Fruit fly (Drosophila melanogaster) whole organism, embryonic: Measurements from ENCODE around the gene CG15741.

Source experiments
- Adf1 ChIP-seq: fragments of 200-800 bp; sonication (Bioruptor generic); IDR thresholded peaks from 2 replicates; pipeline ENCODE4 v1.3.6; 2022; ENCODE audit warnings: missing biosample characterization, missing genetic modification characterization
- BEAF-32 ChIP-seq: fragments of 200-800 bp; sonication (Bioruptor generic); optimal IDR thresholded peaks from 3 replicates; lab custom pipeline; 2017; ENCODE audit warnings: missing biosample characterization, missing genetic modification characterization, mild to moderate bottlenecking, moderate library complexity, missing genetic modification reagents
- CG12659 ChIP-seq: fragments of 200-800 bp; sonication (Bioruptor generic); optimal IDR thresholded peaks from 3 replicates; lab custom pipeline; 2017; ENCODE audit warnings: mild to moderate bottlenecking, missing biosample characterization, missing genetic modification reagents, missing genetic modification characterization
- CG14860 ChIP-seq: fragments of 200-800 bp; sonication (Bioruptor generic); IDR thresholded peaks from 3 replicates; pipeline ENCODE4 v1.3.6; 2022; ENCODE audit warnings: missing biosample characterization, missing genetic modification characterization; ENCODE audit not compliant: partially characterized antibody
- CG17186 ChIP-seq: fragments of 200-800 bp; sonication (Bioruptor generic); optimal IDR thresholded peaks from 3 replicates; lab custom pipeline; 2017; ENCODE audit warnings: missing biosample characterization, missing genetic modification reagents, missing genetic modification characterization
- CG2129 ChIP-seq: fragments of 200-800 bp; sonication (Bioruptor generic); IDR thresholded peaks from 2 replicates; pipeline ENCODE4 v1.3.6; 2022; ENCODE audit warnings: missing biosample characterization, missing genetic modification characterization; ENCODE audit not compliant: partially characterized antibody
- CG2889 ChIP-seq: fragments of 200-800 bp; sonication (Bioruptor generic); IDR thresholded peaks from 3 replicates; pipeline ENCODE4 v1.3.6; 2022; ENCODE audit warnings: missing biosample characterization, missing genetic modification characterization
- CG34224 ChIP-seq: fragments of 200-800 bp; sonication (Bioruptor generic); IDR thresholded peaks from 3 replicates; pipeline ENCODE4 v1.3.6; 2022; ENCODE audit warnings: missing biosample characterization, missing genetic modification characterization; ENCODE audit not compliant: partially characterized antibody
- CG4328 ChIP-seq: fragments of 200-800 bp; sonication (Bioruptor generic); optimal IDR thresholded peaks from 3 replicates; lab custom pipeline; 2017; ENCODE audit warnings: missing biosample characterization, missing genetic modification reagents, missing genetic modification characterization
- CG7271 ChIP-seq: fragments of 200-800 bp; sonication (Bioruptor generic); optimal IDR thresholded peaks from 2 replicates; lab custom pipeline; 2018; ENCODE audit warnings: missing biosample characterization, mild to moderate bottlenecking, missing genetic modification characterization, moderate library complexity
- CG8290 ChIP-seq, 3 experiments: fragments of 200-800 bp; sonication (Bioruptor generic); optimal IDR thresholded peaks; 2 replicates each; lab custom pipeline; 2016 to 2019; ENCODE audit warnings: missing biosample characterization in 3 of 3, missing genetic modification characterization in 3 of 3, mild to moderate bottlenecking in 2 of 3, moderate library complexity in 1 of 3
- CG9437 ChIP-seq: fragments of 200-800 bp; sonication (Bioruptor generic); optimal IDR thresholded peaks from 2 replicates; lab custom pipeline; 2018; ENCODE audit warnings: missing biosample characterization, mild to moderate bottlenecking, missing genetic modification characterization
- E2f2 ChIP-seq: fragments of 200-800 bp; sonication (Bioruptor generic); IDR thresholded peaks from 2 replicates; pipeline ENCODE4 v1.3.6; 2022; ENCODE audit warnings: missing biosample characterization, missing genetic modification characterization
- Gug ChIP-seq: fragments of 200-800 bp; sonication (Bioruptor generic); IDR thresholded peaks from 4 replicates; pipeline ENCODE4 v1.3.6; 2022; ENCODE audit warnings: missing biosample characterization, missing genetic modification characterization
- H2.0 ChIP-seq: fragments of 200-800 bp; sonication (Bioruptor generic); IDR thresholded peaks from 2 replicates; pipeline ENCODE4 v1.3.6; 2022; ENCODE audit warnings: missing biosample characterization, missing genetic modification characterization
- HLH4C ChIP-seq: fragments of 200-800 bp; sonication (Bioruptor generic); IDR thresholded peaks from 3 replicates; pipeline ENCODE4 v1.3.6; 2022; ENCODE audit warnings: missing biosample characterization, missing genetic modification characterization; ENCODE audit not compliant: partially characterized antibody
- Hmx ChIP-seq: fragments of 200-800 bp; sonication (Bioruptor generic); optimal IDR thresholded peaks from 2 replicates; lab custom pipeline; 2016; ENCODE audit warnings: missing biosample characterization, missing genetic modification characterization
- Med ChIP-seq: fragments of 200-800 bp; sonication (Bioruptor generic); peaks from one replicate; lab custom pipeline; 2016; ENCODE audit warnings: missing biosample characterization, missing genetic modification characterization, mild to moderate bottlenecking, inconsistent platforms, moderate library complexity
- Myb ChIP-seq: fragments of 200-800 bp; sonication (Bioruptor generic); optimal IDR thresholded peaks from 2 replicates; lab custom pipeline; 2016; ENCODE audit warnings: missing biosample characterization, missing genetic modification characterization
- Oaz ChIP-seq: fragments of 200-800 bp; sonication (Bioruptor generic); IDR thresholded peaks from 2 replicates; pipeline ENCODE4 v1.3.6; 2022; ENCODE audit warnings: missing biosample characterization, missing genetic modification characterization
- Opbp ChIP-seq: fragments of 200-800 bp; sonication (Bioruptor generic); IDR thresholded peaks from 3 replicates; pipeline ENCODE4 v1.3.6; 2022; ENCODE audit warnings: missing biosample characterization, missing genetic modification characterization; ENCODE audit not compliant: partially characterized antibody
- Optix ChIP-seq: fragments of 200-800 bp; sonication (Bioruptor generic); IDR thresholded peaks from 3 replicates; pipeline ENCODE4 v1.3.6; 2022; ENCODE audit warnings: missing biosample characterization, missing genetic modification characterization
- Scr ChIP-seq: fragments of 200-800 bp; sonication (Bioruptor generic); IDR thresholded peaks from 2 replicates; pipeline ENCODE4 v1.3.6; 2022; ENCODE audit warnings: missing biosample characterization, missing genetic modification characterization; ENCODE audit not compliant: partially characterized antibody
- Sin3A ChIP-seq: fragments of >200 bp; optimal IDR thresholded peaks from 2 replicates; lab custom pipeline; 2018
- Sry-δ ChIP-seq: fragments of 200-800 bp; sonication (Bioruptor generic); optimal IDR thresholded peaks from 2 replicates; lab custom pipeline; 2016; ENCODE audit warnings: missing biosample characterization, missing genetic modification characterization
- ato ChIP-seq: fragments of 200-800 bp; sonication (Bioruptor generic); IDR thresholded peaks from 2 replicates; pipeline ENCODE4 v1.3.6; 2022; ENCODE audit warnings: missing biosample characterization, missing genetic modification characterization; ENCODE audit not compliant: partially characterized antibody
- cas ChIP-seq: fragments of 200-800 bp; sonication (Bioruptor generic); IDR thresholded peaks from 2 replicates; pipeline ENCODE4 v1.3.6; 2022; ENCODE audit warnings: missing biosample characterization, missing genetic modification characterization
- chinmo ChIP-seq: fragments of 200-800 bp; sonication (Bioruptor generic); IDR thresholded peaks from 4 replicates; pipeline ENCODE4 v1.3.6; 2022; ENCODE audit warnings: missing biosample characterization, missing genetic modification characterization; ENCODE audit not compliant: partially characterized antibody
- crp ChIP-seq, 2 experiments: fragments of 200-800 bp; sonication (Bioruptor generic); optimal IDR thresholded peaks; 2 replicates in 1 of 2; 3 replicates in 1 of 2; lab custom pipeline; 2017; ENCODE audit warnings: missing biosample characterization in 2 of 2, missing genetic modification characterization in 2 of 2, mild to moderate bottlenecking in 1 of 2, moderate library complexity in 1 of 2
- exex ChIP-seq: fragments of 200-800 bp; sonication (Bioruptor generic); optimal IDR thresholded peaks from 4 replicates; lab custom pipeline; 2018; ENCODE audit warnings: missing biosample characterization, mild to moderate bottlenecking, missing genetic modification characterization, moderate library complexity
- hb ChIP-seq: fragments of 200-800 bp; sonication (Bioruptor generic); IDR thresholded peaks from 3 replicates; pipeline ENCODE4 v1.3.6; 2022; ENCODE audit warnings: missing biosample characterization, missing genetic modification characterization; ENCODE audit not compliant: partially characterized antibody
- hbn ChIP-seq: fragments of 200-800 bp; sonication (Bioruptor generic); IDR thresholded peaks from 2 replicates; pipeline ENCODE4 v1.3.6; 2022; ENCODE audit warnings: missing biosample characterization, missing genetic modification characterization; ENCODE audit not compliant: partially characterized antibody
- ind ChIP-seq: fragments of 200-800 bp; sonication (Bioruptor generic); optimal IDR thresholded peaks from 3 replicates; lab custom pipeline; 2016; ENCODE audit warnings: missing biosample characterization, missing genetic modification characterization
- inv ChIP-seq: fragments of 200-800 bp; sonication (Bioruptor generic); IDR thresholded peaks from 2 replicates; pipeline ENCODE4 v1.3.6; 2022; ENCODE audit warnings: missing biosample characterization, missing genetic modification characterization; ENCODE audit not compliant: partially characterized antibody
- knrl ChIP-seq: fragments of 200-800 bp; sonication (Bioruptor generic); IDR thresholded peaks from 3 replicates; pipeline ENCODE4 v1.3.6; 2022; ENCODE audit warnings: missing biosample characterization, missing genetic modification characterization; ENCODE audit not compliant: partially characterized antibody
- nerfin-2 ChIP-seq: fragments of 200-800 bp; sonication (Bioruptor generic); IDR thresholded peaks from 2 replicates; pipeline ENCODE4 v1.3.6; 2022; ENCODE audit warnings: missing biosample characterization, missing genetic modification characterization; ENCODE audit not compliant: partially characterized antibody
- peb ChIP-seq: fragments of 200-800 bp; sonication (Bioruptor generic); IDR thresholded peaks from 2 replicates; pipeline ENCODE4 v1.3.6; 2022; ENCODE audit warnings: missing biosample characterization, missing genetic modification characterization
- phol ChIP-seq: fragments of 200-800 bp; sonication (Bioruptor generic); optimal IDR thresholded peaks from 3 replicates; lab custom pipeline; 2018; ENCODE audit warnings: missing biosample characterization, mild to moderate bottlenecking, missing genetic modification characterization, moderate library complexity
- sna ChIP-seq: fragments of 200-800 bp; sonication (Bioruptor generic); IDR thresholded peaks from 2 replicates; pipeline ENCODE4 v1.3.6; 2022; ENCODE audit warnings: missing biosample characterization, missing genetic modification characterization; ENCODE audit not compliant: partially characterized antibody
- ssp ChIP-seq: fragments of 200-800 bp; sonication (Bioruptor generic); IDR thresholded peaks from 2 replicates; pipeline ENCODE4 v1.3.6; 2022; ENCODE audit warnings: missing biosample characterization, missing genetic modification characterization
- tna ChIP-seq: fragments of 200-800 bp; sonication (Bioruptor generic); IDR thresholded peaks from 2 replicates; pipeline ENCODE4 v1.3.6; 2022; ENCODE audit warnings: missing biosample characterization, missing genetic modification characterization; ENCODE audit not compliant: partially characterized antibody
- trem ChIP-seq: fragments of 200-800 bp; optimal IDR thresholded peaks from 3 replicates; lab custom pipeline; 2019; ENCODE audit warnings: missing biosample characterization, mild to moderate bottlenecking, missing genetic modification characterization, moderate library complexity
- unc-4 ChIP-seq: fragments of 200-800 bp; sonication (Bioruptor generic); IDR thresholded peaks from 2 replicates; pipeline ENCODE4 v1.3.6; 2022; ENCODE audit warnings: missing biosample characterization, missing genetic modification characterization; ENCODE audit not compliant: partially characterized antibody
- vnd ChIP-seq: fragments of 200-800 bp; sonication (Bioruptor generic); IDR thresholded peaks from 3 replicates; pipeline ENCODE4 v1.3.6; 2022; ENCODE audit warnings: missing biosample characterization, missing genetic modification characterization; ENCODE audit not compliant: partially characterized antibody
- zf30C ChIP-seq: fragments of 200-800 bp; sonication (Bioruptor generic); optimal IDR thresholded peaks from 3 replicates; lab custom pipeline; 2018; ENCODE audit warnings: missing biosample characterization, mild to moderate bottlenecking, missing genetic modification characterization

Gene CG15741

dm6 chrX:11868866-11869265, 31.0 kb upstream of the CG15741 start, which contains the start of the genes Nrd1 and CG1847 (continued):
- TF ChIP-seq Scr (peak; percentile 84), CG2889 (no peak), hb (GFP tag; lab: Robert Waterston, UW) (peak; percentile 84; the same call in 2 of the 3 replicates), trem (peak; percentile 40), knrl (GFP tag; lab: Robert Waterston, UW) (peak; percentile 62; the same call in 2 of the 3 replicates), Oaz (GFP tag; lab: Robert Waterston, UW) (no peak), CG2129 (GFP tag; lab: Robert Waterston, UW) (0 out of 2 replicates have a peak, but pooled peaks have one; percentile 36), unc-4 (peak; percentile 78), H2.0 (GFP tag; lab: Robert Waterston, UW) (no peak), CG9437 (GFP tag; lab: Kevin White, UChicago) (peak; percentile 97), ssp (GFP tag; lab: Robert Waterston, UW) (0 out of 2 replicates have a peak, but pooled peaks have one; percentile 20), peb (GFP tag; lab: Robert Waterston, UW) (no peak), E2f2 (GFP tag; lab: Robert Waterston, UW) (peak; percentile 49), hbn (GFP tag; lab: Robert Waterston, UW) (peak; percentile 68), chinmo (peak; percentile 71; the same call in 1 of the 4 replicates), exex (tag; lab: Kevin White, UChicago) (no peak), Med (GFP tag; lab: Kevin White, UChicago) (peak; percentile 55), cas (no peak), Hmx (GFP tag; lab: Kevin White, UChicago) (no peak), Gug (GFP tag; lab: Robert Waterston, UW) (no peak), BEAF-32 (GFP tag; lab: Kevin White, UChicago) (peak; percentile 72), phol (peak; percentile 10), sna (GFP tag; lab: Robert Waterston, UW) (peak; percentile 91), Optix (GFP tag; lab: Robert Waterston, UW) (no peak), CG17186 (GFP tag; lab: Kevin White, UChicago) (peak; percentile 48), ind (no peak), crp (GFP tag; optimal IDR thresholded peaks at IDR 0.05; lab: Kevin White, UChicago) (no peak), Adf1 (no peak), Opbp (peak; percentile 53; the same call in 1 of the 3 replicates), CG8290 (GFP tag; optimal IDR thresholded peaks at IDR 0.05; lab: Kevin White, UChicago) (peak; percentile 10), CG8290 (tag; optimal IDR thresholded peaks at IDR 0.05; lab: Kevin White, UChicago) (no peak), Sin3A (peak; percentile 65), tna (GFP tag; lab: Robert Waterston, UW) (peak; percentile 87), nerfin-2 (peak; percentile 85), CG4328 (no peak), zf30C (no peak), CG34224 (peak; percentile 86), vnd (GFP tag; lab: Robert Waterston, UW) (peak; percentile 83), inv (GFP tag; lab: Robert Waterston, UW) (peak; percentile 67), Myb (peak; percentile 66), CG7271 (no peak), CG12659 (peak; percentile 57), CG14860 (peak; percentile 89; the same call in 2 of the 3 replicates), Sry-δ (peak; percentile 88), ato (peak; percentile 65), HLH4C (GFP tag; lab: Robert Waterston, UW) (peak; percentile 95)
